Fruit fly (Drosophila melanogaster): ENCODE results near the gene IPIP.

Gene IPIP

DNA sequence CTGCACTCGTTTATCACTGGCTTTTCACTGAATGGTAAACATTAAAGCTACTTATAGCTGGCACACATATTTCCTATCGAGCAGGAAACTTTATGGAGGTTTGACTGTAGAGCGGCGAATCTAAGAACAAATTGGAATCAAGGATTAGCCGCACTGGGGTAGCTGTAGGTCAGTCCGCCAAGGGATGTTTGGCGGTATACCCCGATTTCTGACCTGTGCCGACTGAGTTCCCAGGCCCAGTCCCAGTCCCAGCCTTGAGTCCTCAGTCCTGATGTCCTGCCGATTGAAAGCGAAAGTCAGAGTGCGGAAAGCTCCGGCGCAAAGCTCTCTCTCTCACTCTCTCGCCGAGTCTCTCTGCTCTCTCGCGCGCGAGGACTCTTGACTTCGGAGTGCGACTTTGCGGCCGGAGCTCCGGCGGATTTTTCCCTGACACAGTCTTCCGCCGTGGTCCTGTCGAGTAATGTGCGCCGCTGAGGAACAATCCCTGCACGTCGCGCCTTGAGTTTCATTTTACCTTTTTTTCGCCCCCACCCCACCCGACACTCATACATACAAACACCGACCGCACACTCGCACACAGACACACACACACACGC lies 6.2 kb downstream of the IPIP start, which contains the start of gene CG13995:
Gene CG13995, plus strand, starts transcription at position 429 of the 596 bp plus-strand sequence.
- TF ChIP-seq psq (optimal IDR thresholded peaks at IDR 0.05) = no peak
- no peak for TF ChIP-seq CG8478 (optimal IDR thresholded peaks at IDR 0.05)
- TF ChIP-seq pan (optimal IDR thresholded peaks at IDR 0.05) = no peak
- no peak for TF ChIP-seq Dll (optimal IDR thresholded peaks at IDR 0.05)
- no peak for TF ChIP-seq usp (GFP tag; optimal IDR thresholded peaks at IDR 0.05)
- no peak for TF ChIP-seq EcR (GFP tag; optimal IDR thresholded peaks at IDR 0.05)

DNA sequence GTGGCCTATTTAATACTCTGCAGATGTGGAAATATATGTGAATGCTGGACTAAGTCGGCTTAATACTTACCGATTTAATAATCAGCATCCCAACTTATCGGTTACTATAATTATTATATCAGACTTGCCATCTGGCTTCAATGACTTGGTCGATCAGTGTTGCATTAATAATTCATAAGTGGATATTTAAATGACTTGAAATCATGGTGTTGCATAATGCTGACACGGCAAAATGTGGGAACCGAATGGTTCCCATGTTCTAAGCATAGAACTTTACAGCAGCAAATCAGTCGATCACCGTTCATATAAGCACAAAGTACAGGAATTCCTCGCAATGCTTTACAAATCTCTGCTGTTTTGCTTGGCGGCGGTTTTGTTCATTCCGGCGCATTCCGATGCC lies 12.4 kb downstream of the IPIP start, which contains the start of gene CG34180:
Gene CG34180, plus strand, starts transcription at position 301 of the 400 bp plus-strand sequence.
- no peak for TF ChIP-seq EcR (GFP tag; optimal IDR thresholded peaks at IDR 0.05)
- no peak for TF ChIP-seq CG8478 (optimal IDR thresholded peaks at IDR 0.05)
- TF ChIP-seq pan (optimal IDR thresholded peaks at IDR 0.05) = no peak
- no peak for TF ChIP-seq usp (GFP tag; optimal IDR thresholded peaks at IDR 0.05)
- no peak for TF ChIP-seq psq (optimal IDR thresholded peaks at IDR 0.05)
- no peak for TF ChIP-seq Dll (optimal IDR thresholded peaks at IDR 0.05)

DNA sequence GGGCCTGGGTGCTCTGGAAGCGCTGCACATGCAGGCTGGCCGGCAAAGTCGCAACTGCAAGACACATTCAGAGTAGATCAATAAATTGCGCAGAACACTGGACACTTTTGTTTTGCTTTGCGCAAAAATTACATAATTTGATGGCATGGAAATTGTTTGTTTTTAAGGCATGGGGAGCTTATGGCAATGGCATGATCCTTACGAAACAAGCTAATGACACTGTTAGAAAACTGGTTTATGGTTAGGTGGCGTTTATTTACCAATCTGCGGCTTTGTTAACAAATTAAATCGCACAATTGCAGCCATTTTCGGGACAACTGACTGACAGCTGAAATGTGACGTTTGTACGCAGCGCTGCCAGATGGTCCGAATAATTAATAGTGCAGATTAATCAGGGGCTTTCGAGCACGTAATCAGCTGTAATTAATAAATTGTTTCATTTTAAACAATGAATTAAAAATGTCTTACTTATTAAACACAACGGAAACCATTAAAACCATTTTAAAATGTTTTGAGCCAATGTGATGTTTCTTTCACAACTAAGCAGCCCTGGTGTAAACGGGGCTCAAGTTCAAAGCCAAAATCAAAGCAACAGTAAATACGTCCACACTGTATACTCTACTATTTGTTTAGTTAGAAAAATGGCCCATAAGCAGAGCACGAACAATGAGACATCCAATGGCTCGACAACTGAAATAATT lies 14.7 kb downstream of the IPIP start, which contains the start of the genes ND-51 and CG13994:
Gene ND-51, minus strand, starts transcription at position 376 of the 701 bp plus-strand sequence.
Gene CG13994, plus strand, starts transcription at position 608 of the 701 bp plus-strand sequence.
- TF ChIP-seq pan (optimal IDR thresholded peaks at IDR 0.05) = no peak
- no peak for TF ChIP-seq usp (GFP tag; optimal IDR thresholded peaks at IDR 0.05)
- no peak for TF ChIP-seq Dll (optimal IDR thresholded peaks at IDR 0.05)
- TF ChIP-seq psq (optimal IDR thresholded peaks at IDR 0.05) = no peak
- TF ChIP-seq CG8478 (optimal IDR thresholded peaks at IDR 0.05) = no peak
- no peak for TF ChIP-seq EcR (GFP tag; optimal IDR thresholded peaks at IDR 0.05)

DNA sequence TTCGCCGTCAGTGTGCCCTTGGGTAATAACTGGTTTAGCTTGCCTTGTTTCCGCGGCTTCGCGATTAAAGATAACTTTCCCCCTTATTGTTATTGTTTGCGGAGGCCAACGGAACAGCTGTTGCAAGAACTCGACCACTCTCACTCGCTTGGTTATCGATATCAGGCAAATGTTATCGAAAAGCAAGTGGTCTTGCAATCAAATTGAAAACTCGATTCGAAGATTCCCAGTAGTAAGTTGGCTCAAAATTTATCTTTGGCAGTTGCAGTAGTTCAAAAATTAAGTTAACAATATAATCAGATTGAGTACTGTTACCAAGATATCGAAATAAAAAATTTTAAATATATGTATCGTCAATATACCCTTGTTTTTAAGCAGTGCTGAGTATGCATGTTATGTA lies 18.0 kb downstream of the IPIP start, which contains the start of the genes Fbw5 and CG9147:
Gene Fbw5, minus strand, starts transcription at position 131 of the 400 bp plus-strand sequence.
Gene CG9147, plus strand, starts transcription at position 175 of the 400 bp plus-strand sequence.
- TF ChIP-seq EcR (GFP tag; optimal IDR thresholded peaks at IDR 0.05) = no peak
- TF ChIP-seq usp (GFP tag; optimal IDR thresholded peaks at IDR 0.05) = no peak
- TF ChIP-seq psq (optimal IDR thresholded peaks at IDR 0.05) = no peak
- peak; percentile 97 for TF ChIP-seq pan (optimal IDR thresholded peaks at IDR 0.05)
- TF ChIP-seq CG8478 (optimal IDR thresholded peaks at IDR 0.05) = no peak
- TF ChIP-seq Dll (optimal IDR thresholded peaks at IDR 0.05) = no peak

dm6 chr2L:6068544-6069251 lies 20.9 kb downstream of the IPIP start, which contains the start of the genes CG9150 and Pfdn1:
Gene CG9150, minus strand, starts transcription at chr2L:6068594.
Gene Pfdn1, plus strand, starts transcription at chr2L:6069079.
- TF ChIP-seq EcR (GFP tag; optimal IDR thresholded peaks at IDR 0.05) = no peak
- no peak for TF ChIP-seq CG8478 (optimal IDR thresholded peaks at IDR 0.05)
- TF ChIP-seq pan (optimal IDR thresholded peaks at IDR 0.05) = no peak
- TF ChIP-seq psq (optimal IDR thresholded peaks at IDR 0.05) = no peak
- no peak for TF ChIP-seq usp (GFP tag; optimal IDR thresholded peaks at IDR 0.05)
- TF ChIP-seq Dll (optimal IDR thresholded peaks at IDR 0.05) = no peak

DNA sequence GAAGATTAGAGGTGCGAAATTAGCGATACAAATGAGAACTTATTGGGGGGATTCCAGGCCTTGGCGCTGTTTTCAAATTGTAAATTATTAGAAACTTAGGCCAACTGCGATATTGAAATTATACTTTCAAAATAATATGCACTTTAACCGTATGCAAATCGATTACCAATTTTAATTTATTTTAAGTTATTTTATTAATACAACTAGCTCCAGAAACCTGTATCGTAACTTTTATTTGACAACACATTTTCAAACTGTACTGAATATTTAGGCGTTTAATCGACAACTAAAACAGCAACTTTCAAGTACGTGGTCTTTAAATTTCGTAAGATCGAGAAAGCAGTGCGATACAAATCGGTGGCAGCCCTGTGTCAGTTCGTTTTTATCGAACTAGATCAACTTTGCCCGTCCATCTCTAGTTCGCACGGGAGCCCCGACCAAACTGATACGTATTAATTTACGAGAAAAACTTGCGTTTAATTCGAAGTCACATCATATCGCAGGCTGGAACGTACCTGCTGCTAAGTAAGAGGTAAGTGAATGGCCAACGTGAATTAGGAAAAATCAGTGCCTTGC lies 22.9 kb downstream of the IPIP start, which contains the start of the genes CG9154 and Kr-h2:
Gene CG9154, minus strand, starts transcription at position 31 of the 576 bp plus-strand sequence.
Gene Kr-h2, plus strand, starts transcription at position 335 of the 576 bp plus-strand sequence.
- no peak for TF ChIP-seq psq (optimal IDR thresholded peaks at IDR 0.05)
- no peak for TF ChIP-seq Dll (optimal IDR thresholded peaks at IDR 0.05)
- no peak for TF ChIP-seq pan (optimal IDR thresholded peaks at IDR 0.05)
- TF ChIP-seq EcR (GFP tag; optimal IDR thresholded peaks at IDR 0.05) = no peak
- TF ChIP-seq CG8478 (optimal IDR thresholded peaks at IDR 0.05) = no peak
- TF ChIP-seq usp (GFP tag; optimal IDR thresholded peaks at IDR 0.05) = no peak

DNA sequence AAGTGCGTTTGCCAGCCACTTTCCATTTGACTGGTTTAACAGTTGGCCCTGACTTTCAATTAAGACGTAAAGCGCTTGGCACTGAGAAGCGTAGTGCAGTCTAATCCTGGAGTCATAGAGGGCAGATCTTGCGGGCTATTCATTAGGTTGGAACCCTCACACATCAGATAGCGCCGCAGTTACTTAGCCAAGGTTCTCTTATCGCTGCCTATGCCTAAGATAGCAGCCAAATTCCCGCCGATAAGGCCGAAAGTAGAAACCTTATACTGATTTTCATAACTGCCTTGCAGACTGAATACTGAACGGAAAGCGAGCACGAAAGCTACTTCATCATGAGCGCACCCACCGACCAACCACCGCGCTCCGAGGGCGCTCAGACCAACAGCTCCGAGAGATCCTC lies 24.3 kb downstream of the IPIP start:
- no peak for TF ChIP-seq CG8478 (optimal IDR thresholded peaks at IDR 0.05)
- TF ChIP-seq usp (GFP tag; optimal IDR thresholded peaks at IDR 0.05) = no peak
- no peak for TF ChIP-seq EcR (GFP tag; optimal IDR thresholded peaks at IDR 0.05)
- no peak for TF ChIP-seq Dll (optimal IDR thresholded peaks at IDR 0.05)
- no peak for TF ChIP-seq psq (optimal IDR thresholded peaks at IDR 0.05)
- no peak for TF ChIP-seq pan (optimal IDR thresholded peaks at IDR 0.05)

DNA sequence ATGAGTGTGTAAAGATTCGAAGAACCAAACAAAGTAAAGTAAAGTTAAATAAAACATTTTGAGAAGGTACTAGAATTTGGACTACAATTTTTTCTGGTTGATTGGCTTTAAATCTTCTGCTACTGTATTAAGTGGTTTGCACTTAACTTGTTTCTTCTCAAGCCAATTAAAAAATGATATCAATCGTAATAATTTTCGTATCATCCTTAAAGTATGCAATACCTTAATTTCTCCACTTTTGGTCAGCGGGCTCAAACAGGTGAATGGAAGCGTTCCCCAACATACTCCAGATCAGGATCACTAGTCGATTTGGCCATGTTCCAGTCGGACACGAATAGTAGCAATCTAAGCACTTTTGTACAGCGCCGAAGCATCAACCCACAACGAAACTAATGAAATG lies 26.1 kb downstream of the IPIP start:
- TF ChIP-seq usp (GFP tag; optimal IDR thresholded peaks at IDR 0.05) (no peak), Dll (optimal IDR thresholded peaks at IDR 0.05) (no peak), CG8478 (optimal IDR thresholded peaks at IDR 0.05) (no peak), pan (optimal IDR thresholded peaks at IDR 0.05) (no peak), psq (optimal IDR thresholded peaks at IDR 0.05) (no peak), EcR (GFP tag; optimal IDR thresholded peaks at IDR 0.05) (no peak)

dm6 chr2L:6074314-6074713 lies 26.5 kb downstream of the IPIP start:
- TF ChIP-seq pan (optimal IDR thresholded peaks at IDR 0.05) = no peak
- no peak for TF ChIP-seq usp (GFP tag; optimal IDR thresholded peaks at IDR 0.05)

dm6 chr2L:6075345-6075744 lies 27.5 kb downstream of the IPIP start:
- TF ChIP-seq Dll (optimal IDR thresholded peaks at IDR 0.05) = no peak
- no peak for TF ChIP-seq pan (optimal IDR thresholded peaks at IDR 0.05)
- TF ChIP-seq CG8478 (optimal IDR thresholded peaks at IDR 0.05) = no peak
- TF ChIP-seq psq (optimal IDR thresholded peaks at IDR 0.05) = no peak
- no peak for TF ChIP-seq usp (GFP tag; optimal IDR thresholded peaks at IDR 0.05)
- TF ChIP-seq EcR (GFP tag; optimal IDR thresholded peaks at IDR 0.05) = no peak

- no peak for TF ChIP-seq Dll (optimal IDR thresholded peaks at IDR 0.05)
- no peak for TF ChIP-seq EcR (GFP tag; optimal IDR thresholded peaks at IDR 0.05)
- no peak for TF ChIP-seq psq (optimal IDR thresholded peaks at IDR 0.05)
- no peak for TF ChIP-seq usp (GFP tag; optimal IDR thresholded peaks at IDR 0.05)
- no peak for TF ChIP-seq CG8478 (optimal IDR thresholded peaks at IDR 0.05)
Measured at dm6 chr2L:6076143-6076542, 28.3 kb downstream of the IPIP start.

Measured in whole organism.